Worm (Caenorhabditis elegans) whole organism, late embryonic: ENCODE measurements around the gene cbs-2.

ENCODE experiments used
- C08G9.2 ChIP-seq: sonication (generic microtip); optimal IDR thresholded peaks from 2 replicates; lab custom pipeline; 2016; ENCODE audit warnings: mild to moderate bottlenecking, missing genetic modification characterization, moderate library complexity, missing compliant biosample characterization
- C38D4.7 ChIP-seq: fragments of 200-800 bp; sonication (Bioruptor generic); optimal IDR thresholded peaks from 2 replicates; lab custom pipeline; 2018; ENCODE audit warnings: mild to moderate bottlenecking, missing genetic modification characterization, moderate library complexity, missing compliant biosample characterization
- F13H6.1 ChIP-seq: sonication (generic microtip); optimal IDR thresholded peaks from 2 replicates; lab custom pipeline; 2016; ENCODE audit warnings: missing genetic modification characterization, missing compliant biosample characterization
- K09A11.1 ChIP-seq: sonication (generic microtip); optimal IDR thresholded peaks from 2 replicates; lab custom pipeline; 2017; ENCODE audit warnings: antibody characterized with exemption, mild to moderate bottlenecking, missing genetic modification characterization, missing compliant biosample characterization; ENCODE audit not compliant: insufficient read depth
- T23F11.4 ChIP-seq: fragments of 200-800 bp; sonication (Bioruptor generic); optimal IDR thresholded peaks from 2 replicates; lab custom pipeline; 2018; ENCODE audit warnings: mild to moderate bottlenecking, missing genetic modification characterization, missing compliant biosample characterization
- ahr-1 ChIP-seq: sonication (generic microtip); optimal IDR thresholded peaks from 2 replicates; lab custom pipeline; 2016; ENCODE audit warnings: missing genetic modification characterization, missing compliant biosample characterization
- ama-1 ChIP-seq: fragments of 150-350 bp; optimal IDR thresholded peaks from 2 replicates; lab custom pipeline; 2014
- ceh-14 ChIP-seq: sonication (generic microtip); optimal IDR thresholded peaks from 2 replicates; lab custom pipeline; 2016; ENCODE audit warnings: missing genotype, missing genetic modification characterization, missing compliant biosample characterization
- ceh-18 ChIP-seq: sonication (generic microtip); optimal IDR thresholded peaks from 2 replicates; lab custom pipeline; 2016; ENCODE audit warnings: missing genetic modification characterization, missing compliant biosample characterization
- ceh-24 ChIP-seq: sonication (generic microtip); optimal IDR thresholded peaks from 2 replicates; lab custom pipeline; 2016; ENCODE audit warnings: mild to moderate bottlenecking, missing genetic modification characterization, missing compliant biosample characterization
- ceh-30 ChIP-seq: fragments of 150-350 bp; optimal IDR thresholded peaks from 2 replicates; lab custom pipeline; 2014; ENCODE audit warnings: missing biosample characterization, missing genetic modification characterization
- ceh-31 ChIP-seq: sonication (generic microtip); optimal IDR thresholded peaks from 2 replicates; lab custom pipeline; 2016; ENCODE audit warnings: missing genetic modification characterization, missing compliant biosample characterization
- ceh-34 ChIP-seq: sonication (generic microtip); optimal IDR thresholded peaks from 2 replicates; lab custom pipeline; 2016; ENCODE audit warnings: mild to moderate bottlenecking, missing genetic modification characterization, missing compliant biosample characterization
- ceh-45 ChIP-seq: fragments of 200-800 bp; sonication (Bioruptor generic); IDR thresholded peaks from 2 replicates; pipeline ENCODE4 v1.3.6; 2022; ENCODE audit warnings: missing genetic modification reagents, missing genetic modification characterization, missing compliant biosample characterization
- ceh-48 ChIP-seq: sonication (generic microtip); optimal IDR thresholded peaks from 2 replicates; lab custom pipeline; 2016; ENCODE audit warnings: missing genetic modification characterization, inconsistent platforms, missing compliant biosample characterization
- ceh-6 ChIP-seq: fragments of 200-800 bp; sonication (Bioruptor generic); optimal IDR thresholded peaks from 2 replicates; lab custom pipeline; 2018; ENCODE audit warnings: mild to moderate bottlenecking, missing genetic modification characterization, missing compliant biosample characterization
- dmd-4 ChIP-seq: sonication (generic microtip); optimal IDR thresholded peaks from 2 replicates; lab custom pipeline; 2016; ENCODE audit warnings: borderline replicate concordance, missing genetic modification characterization, missing compliant biosample characterization
- elt-4 ChIP-seq: sonication (generic microtip); optimal IDR thresholded peaks from 2 replicates; lab custom pipeline; 2016; ENCODE audit warnings: missing genetic modification characterization, missing compliant biosample characterization
- ets-4 ChIP-seq: sonication (generic microtip); optimal IDR thresholded peaks from 2 replicates; lab custom pipeline; 2016; ENCODE audit warnings: missing genetic modification characterization, missing compliant biosample characterization
- fax-1 ChIP-seq: sonication (generic microtip); optimal IDR thresholded peaks from 2 replicates; lab custom pipeline; 2016; ENCODE audit warnings: missing genotype, missing genetic modification characterization, missing compliant biosample characterization
- fkh-10 ChIP-seq: fragments of 150-350 bp; optimal IDR thresholded peaks from 2 replicates; lab custom pipeline; 2014; ENCODE audit warnings: missing biosample characterization, missing genetic modification reagents, missing genetic modification characterization
- hlh-15 ChIP-seq: sonication (generic microtip); optimal IDR thresholded peaks from 2 replicates; lab custom pipeline; 2016; ENCODE audit warnings: missing genetic modification characterization, missing compliant biosample characterization
- hlh-6 ChIP-seq: sonication (generic microtip); optimal IDR thresholded peaks from 2 replicates; lab custom pipeline; 2016; ENCODE audit warnings: missing genotype, missing genetic modification characterization, missing compliant biosample characterization
- lin-11 ChIP-seq: fragments of 200-800 bp; sonication (Bioruptor generic); optimal IDR thresholded peaks from 2 replicates; lab custom pipeline; 2018; ENCODE audit warnings: mild to moderate bottlenecking, missing genetic modification characterization, missing compliant biosample characterization
- mec-3 ChIP-seq: sonication (generic microtip); optimal IDR thresholded peaks from 2 replicates; lab custom pipeline; 2016; ENCODE audit warnings: borderline replicate concordance, missing genetic modification characterization, missing compliant biosample characterization
- nhr-11 ChIP-seq: fragments of 150-350 bp; optimal IDR thresholded peaks from 2 replicates; lab custom pipeline; 2014; ENCODE audit warnings: missing biosample characterization, missing genetic modification characterization
- nhr-232 ChIP-seq: sonication (generic microtip); optimal IDR thresholded peaks from 2 replicates; lab custom pipeline; 2016; ENCODE audit warnings: missing genetic modification characterization, missing compliant biosample characterization
- npax-4 ChIP-seq: sonication (generic microtip); optimal IDR thresholded peaks from 2 replicates; lab custom pipeline; 2016; ENCODE audit warnings: missing genetic modification characterization, missing compliant biosample characterization
- pag-3 ChIP-seq: sonication (generic microtip); optimal IDR thresholded peaks from 2 replicates; lab custom pipeline; 2016; ENCODE audit warnings: missing compliant biosample characterization, missing genetic modification characterization, borderline replicate concordance
- pat-9 ChIP-seq: fragments of 200-800 bp; sonication (Bioruptor generic); optimal IDR thresholded peaks from 2 replicates; lab custom pipeline; 2018; ENCODE audit warnings: mild to moderate bottlenecking, missing genetic modification characterization, moderate library complexity, missing compliant biosample characterization
- pax-1 ChIP-seq: fragments of 150-350 bp; optimal IDR thresholded peaks from 2 replicates; lab custom pipeline; 2014; ENCODE audit warnings: missing biosample characterization, missing genetic modification characterization
- pha-4 ChIP-seq: fragments of 150-350 bp; optimal IDR thresholded peaks from 2 replicates; lab custom pipeline; 2018; ENCODE audit warnings: missing biosample characterization, missing genetic modification reagents, missing genetic modification characterization
- ref-2 ChIP-seq: sonication (generic microtip); optimal IDR thresholded peaks from 2 replicates; lab custom pipeline; 2016; ENCODE audit warnings: missing genetic modification characterization, missing compliant biosample characterization
- sox-4 ChIP-seq: sonication (generic microtip); optimal IDR thresholded peaks from 2 replicates; lab custom pipeline; 2017; ENCODE audit warnings: mild to moderate bottlenecking, missing genetic modification characterization, inconsistent platforms, missing compliant biosample characterization
- syd-9 ChIP-seq: sonication (generic microtip); optimal IDR thresholded peaks from 2 replicates; lab custom pipeline; 2016; ENCODE audit warnings: mild to moderate bottlenecking, missing genetic modification characterization, moderate library complexity, missing compliant biosample characterization
- tbx-2 ChIP-seq: sonication (generic microtip); optimal IDR thresholded peaks from 2 replicates; lab custom pipeline; 2016; ENCODE audit warnings: missing genetic modification characterization, missing compliant biosample characterization
- tbx-7 ChIP-seq: sonication (generic microtip); optimal IDR thresholded peaks from 2 replicates; lab custom pipeline; 2016; ENCODE audit warnings: missing genotype, missing genetic modification characterization, missing compliant biosample characterization
- ttx-3 ChIP-seq: sonication (generic microtip); optimal IDR thresholded peaks from 2 replicates; lab custom pipeline; 2016; ENCODE audit warnings: missing genetic modification reagents, missing genetic modification characterization, missing compliant biosample characterization
- unc-3 ChIP-seq, 2 experiments: fragments of 200-800 bp in 1 of 2; sonication (Bioruptor generic) in 1 of 2; sonication (generic microtip) in 1 of 2; conservative IDR thresholded peaks in 1 of 2; optimal IDR thresholded peaks in 1 of 2; 2 replicates each; pipeline versions ENCODE4 v1.3.6 to Lab custom; 2016 to 2022; ENCODE audit warnings: missing compliant biosample characterization in 2 of 2, missing genetic modification characterization in 2 of 2, missing genetic modification reagents in 1 of 2
- unc-55 ChIP-seq: sonication (generic microtip); optimal IDR thresholded peaks from 2 replicates; lab custom pipeline; 2017; ENCODE audit warnings: missing biosample characterization, missing genetic modification reagents, missing genetic modification characterization
- unc-86 ChIP-seq: sonication (generic microtip); optimal IDR thresholded peaks from 2 replicates; lab custom pipeline; 2016; ENCODE audit warnings: missing genetic modification characterization, missing compliant biosample characterization
- ztf-16 ChIP-seq: sonication (generic microtip); optimal IDR thresholded peaks from 2 replicates; lab custom pipeline; 2017; ENCODE audit warnings: missing genetic modification characterization, missing compliant biosample characterization

The cbs-2 gene

ce11 chrII:2195541-2195940, 27.8 kb downstream of the cbs-2 start (continued):
- TF ChIP-seq pat-9 (no peak), unc-3 (GFP tag; conservative IDR thresholded peaks at IDR 0.05; lab: Robert Waterston, UW) (no peak), unc-3 (tag; optimal IDR thresholded peaks at IDR 0.05; lab: Kevin White, UChicago) (no peak), unc-86 (tag; lab: Kevin White, UChicago) (no peak), ceh-18 (tag; lab: Kevin White, UChicago) (no peak), elt-4 (tag; lab: Kevin White, UChicago) (no peak), fax-1 (tag; lab: Kevin White, UChicago) (no peak), ttx-3 (tag; lab: Kevin White, UChicago) (no peak), ztf-16 (tag; lab: Kevin White, UChicago) (no peak), ceh-14 (no peak)

- TF ChIP-seq ref-2 (tag; lab: Kevin White, UChicago) (no peak), ceh-48 (tag; lab: Kevin White, UChicago) (peak; percentile 44), hlh-6 (tag; lab: Kevin White, UChicago) (no peak)
- TF ChIP-seq, all 69 proteins: peak for 1
These were observed 31.1 kb downstream of the cbs-2 start for ce11 chrII:2192267-2192666.

- TF ChIP-seq nhr-11 (tag; lab: Kevin White, UChicago) (no peak), fax-1 (tag; lab: Kevin White, UChicago) (no peak), T23F11.4 (GFP tag; lab: Kevin White, UChicago) (no peak), ztf-16 (tag; lab: Kevin White, UChicago) (no peak), mec-3 (tag; lab: Kevin White, UChicago) (no peak), ceh-31 (tag; lab: Kevin White, UChicago) (no peak), unc-3 (GFP tag; conservative IDR thresholded peaks at IDR 0.05; lab: Robert Waterston, UW) (no peak), unc-3 (tag; optimal IDR thresholded peaks at IDR 0.05; lab: Kevin White, UChicago) (no peak), fkh-10 (GFP tag; lab: Kevin White, UChicago) (no peak), pax-1 (tag; lab: Kevin White, UChicago) (no peak), ahr-1 (tag; lab: Kevin White, UChicago) (no peak), K09A11.1 (tag; lab: Kevin White, UChicago) (no peak)
These were observed 32.0 kb downstream of the cbs-2 start for ce11 chrII:2191383-2191782.

ce11 chrII:2190522-2190921, 32.8 kb downstream of the cbs-2 start:
- TF ChIP-seq ceh-6, result no peak
- no peak for TF ChIP-seq F13H6.1 (tag; lab: Kevin White, UChicago)
- no peak for TF ChIP-seq lin-11 (tag; lab: Kevin White, UChicago)
- no peak for TF ChIP-seq hlh-6 (tag; lab: Kevin White, UChicago)
- TF ChIP-seq ceh-24 (tag; lab: Kevin White, UChicago), result no peak
- no peak for TF ChIP-seq fax-1 (tag; lab: Kevin White, UChicago)
- TF ChIP-seq unc-55, result no peak
- TF ChIP-seq ets-4 (tag; lab: Kevin White, UChicago), result no peak
- no peak for TF ChIP-seq sox-4
- no peak for TF ChIP-seq ceh-30 (tag; lab: Kevin White, UChicago)
- TF ChIP-seq pha-4 (tag; lab: Kevin White, UChicago), result no peak
- no peak for TF ChIP-seq pag-3 (tag; lab: Kevin White, UChicago)
- no peak for TF ChIP-seq tbx-7 (tag; lab: Kevin White, UChicago)
- no peak for TF ChIP-seq ceh-31 (tag; lab: Kevin White, UChicago)
- TF ChIP-seq ceh-18 (tag; lab: Kevin White, UChicago), result no peak
- no peak for TF ChIP-seq syd-9 (tag; lab: Kevin White, UChicago)
- TF ChIP-seq ref-2 (tag; lab: Kevin White, UChicago), result no peak
- TF ChIP-seq nhr-232, result no peak

ce11 chrII:2189357-2189756, 34.0 kb downstream of the cbs-2 start, which contains the start of gene mtq-2:
Gene mtq-2 (minus strand): TSS chrII:2189457.
- TF ChIP-seq T23F11.4 (GFP tag; lab: Kevin White, UChicago) (no peak), pat-9 (no peak), unc-3 (GFP tag; conservative IDR thresholded peaks at IDR 0.05; lab: Robert Waterston, UW) (no peak), unc-3 (tag; optimal IDR thresholded peaks at IDR 0.05; lab: Kevin White, UChicago) (no peak), ama-1 (lab: Kevin White, UChicago) (no peak), pha-4 (tag; lab: Kevin White, UChicago) (no peak), C08G9.2 (tag; lab: Kevin White, UChicago) (no peak), C38D4.7 (GFP tag; lab: Kevin White, UChicago) (no peak), ceh-45 (no peak), syd-9 (tag; lab: Kevin White, UChicago) (no peak), dmd-4 (tag; lab: Kevin White, UChicago) (no peak), ceh-34 (tag; lab: Kevin White, UChicago) (no peak), fkh-10 (GFP tag; lab: Kevin White, UChicago) (no peak), ceh-30 (tag; lab: Kevin White, UChicago) (no peak), ceh-48 (tag; lab: Kevin White, UChicago) (no peak), npax-4 (tag; lab: Kevin White, UChicago) (no peak), hlh-15 (tag; lab: Kevin White, UChicago) (no peak), unc-86 (tag; lab: Kevin White, UChicago) (no peak), ets-4 (tag; lab: Kevin White, UChicago) (no peak), tbx-2 (no peak), mec-3 (tag; lab: Kevin White, UChicago) (no peak)
